Worm (Caenorhabditis elegans) whole organism, early embryonic: ENCODE data around the gene F44A2.7.
A peak's percentile ranks its signal among the peaks of the same experiment; 100 is the strongest.

Experiments
- B0310.2 ChIP-seq: sonication (generic microtip); optimal IDR thresholded peaks from 2 replicates; lab custom pipeline; 2016; ENCODE audit warnings: mild to moderate bottlenecking, missing genetic modification characterization, missing compliant biosample characterization
- F13C5.2 ChIP-seq: sonication (generic microtip); optimal IDR thresholded peaks from 2 replicates; lab custom pipeline; 2017; ENCODE audit warnings: mild to moderate bottlenecking, missing genetic modification characterization, inconsistent platforms, missing compliant biosample characterization
- aly-1 ChIP-seq: sonication (generic microtip); optimal IDR thresholded peaks from 2 replicates; lab custom pipeline; 2016; ENCODE audit warnings: missing genetic modification characterization, missing compliant biosample characterization
- ama-1 ChIP-seq: fragments of 150-350 bp; optimal IDR thresholded peaks from 2 replicates; lab custom pipeline; 2014
- ceh-13 ChIP-seq: fragments of 200-800 bp; sonication (Bioruptor generic); optimal IDR thresholded peaks from 2 replicates; lab custom pipeline; 2018; ENCODE audit warnings: mild to moderate bottlenecking, missing genetic modification characterization, missing compliant biosample characterization
- ceh-36 ChIP-seq: sonication (generic microtip); optimal IDR thresholded peaks from 2 replicates; lab custom pipeline; 2016; ENCODE audit warnings: missing genetic modification characterization, inconsistent platforms, missing compliant biosample characterization
- ets-7 ChIP-seq: sonication (generic microtip); optimal IDR thresholded peaks from 2 replicates; lab custom pipeline; 2016; ENCODE audit warnings: missing genotype, missing genetic modification characterization, missing compliant biosample characterization
- flt-1 ChIP-seq: fragments of 200-800 bp; sonication (Bioruptor generic); IDR thresholded peaks from 2 replicates; pipeline ENCODE4 v1.3.6; 2022; ENCODE audit warnings: missing genetic modification characterization, missing compliant biosample characterization
- hmbx-1 ChIP-seq: sonication (generic microtip); optimal IDR thresholded peaks from 2 replicates; lab custom pipeline; 2016; ENCODE audit warnings: mild to moderate bottlenecking, missing genetic modification characterization, missing compliant biosample characterization
- hmg-4 ChIP-seq: fragments of 200-800 bp; sonication (Bioruptor generic); optimal IDR thresholded peaks from 2 replicates; lab custom pipeline; 2018; ENCODE audit warnings: mild to moderate bottlenecking, missing genetic modification characterization, missing compliant biosample characterization
- hnd-1 ChIP-seq: sonication (generic microtip); optimal IDR thresholded peaks from 2 replicates; lab custom pipeline; 2016; ENCODE audit warnings: missing genetic modification characterization, missing compliant biosample characterization
- pes-1 ChIP-seq: fragments of 200-800 bp; sonication (Bioruptor generic); IDR thresholded peaks from 2 replicates; pipeline ENCODE4 v1.3.6; 2022; ENCODE audit warnings: missing genetic modification reagents, missing genetic modification characterization, missing compliant biosample characterization
- scrt-1 ChIP-seq: fragments of 200-800 bp; sonication (Bioruptor generic); IDR thresholded peaks from 2 replicates; pipeline ENCODE4 v1.3.6; 2022; ENCODE audit warnings: missing genetic modification characterization, missing compliant biosample characterization
- sea-1 ChIP-seq: fragments of 200-800 bp; sonication (Bioruptor generic); conservative IDR thresholded peaks from 2 replicates; pipeline ENCODE4 v1.3.6; 2022; ENCODE audit warnings: missing genetic modification characterization, missing compliant biosample characterization
- tbx-11 ChIP-seq: fragments of 200-800 bp; sonication (Bioruptor generic); IDR thresholded peaks from 2 replicates; pipeline ENCODE4 v1.3.6; 2022; ENCODE audit warnings: missing genetic modification characterization, missing compliant biosample characterization
- tbx-37 ChIP-seq: fragments of 200-800 bp; sonication (Bioruptor generic); conservative IDR thresholded peaks from 2 replicates; pipeline ENCODE4 v1.3.6; 2022; ENCODE audit warnings: missing genetic modification reagents, missing genetic modification characterization, missing compliant biosample characterization
- tra-4 ChIP-seq: sonication (generic microtip); optimal IDR thresholded peaks from 2 replicates; lab custom pipeline; 2017; ENCODE audit warnings: missing genetic modification characterization, missing compliant biosample characterization

Gene F44A2.7

DNA sequence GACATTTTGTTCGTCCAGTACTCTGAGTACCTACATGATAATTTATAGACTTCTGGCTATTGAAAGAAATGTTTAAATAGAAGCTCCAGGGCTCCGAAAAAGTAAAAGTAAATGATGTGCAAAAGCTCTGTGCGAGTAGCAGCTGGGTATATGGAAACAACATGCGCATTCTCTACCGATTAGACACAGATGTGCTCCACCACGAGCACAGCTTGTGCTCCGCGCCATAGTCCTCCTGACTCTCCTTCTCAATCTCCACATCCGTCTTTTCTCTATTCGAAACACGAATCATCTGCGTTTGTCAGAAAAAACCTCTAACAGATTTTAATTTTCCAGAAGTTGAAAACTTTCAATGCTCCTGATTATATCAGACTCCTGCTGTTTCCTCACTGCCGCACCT, 37.8 kb upstream of the F44A2.7 start:
- no peak for TF ChIP-seq tra-4 (tag; lab: Kevin White, UChicago)
- no peak for TF ChIP-seq B0310.2 (tag; lab: Kevin White, UChicago)
- no peak for TF ChIP-seq hmbx-1 (tag; lab: Kevin White, UChicago)
- TF ChIP-seq flt-1, result no peak
- no peak for TF ChIP-seq tbx-11 (GFP tag; lab: Robert Waterston, UW)
- TF ChIP-seq ama-1 (lab: Kevin White, UChicago), result no peak
- TF ChIP-seq hnd-1, result no peak
- no peak for TF ChIP-seq ceh-13 (GFP tag; lab: Kevin White, UChicago)
- TF ChIP-seq ets-7 (tag; lab: Kevin White, UChicago), result no peak
- no peak for TF ChIP-seq tbx-37 (GFP tag; lab: Robert Waterston, UW)

- TF ChIP-seq hmg-4 (GFP tag; lab: Kevin White, UChicago) (no peak), sea-1 (no peak), ets-7 (tag; lab: Kevin White, UChicago) (no peak), hmbx-1 (tag; lab: Kevin White, UChicago) (no peak), aly-1 (tag; lab: Kevin White, UChicago) (no peak), tra-4 (tag; lab: Kevin White, UChicago) (no peak), ceh-13 (GFP tag; lab: Kevin White, UChicago) (no peak), tbx-11 (GFP tag; lab: Robert Waterston, UW) (no peak), F13C5.2 (tag; lab: Kevin White, UChicago) (no peak), flt-1 (no peak), B0310.2 (tag; lab: Kevin White, UChicago) (no peak), pes-1 (GFP tag; lab: Robert Waterston, UW) (no peak), ama-1 (lab: Kevin White, UChicago) (no peak), hnd-1 (no peak), scrt-1 (GFP tag; lab: Robert Waterston, UW) (no peak)
These were observed 33.8 kb upstream of the F44A2.7 start, which contains the start of gene lron-2 for ce11 chrV:9287460-9287859. lron-2 (minus strand) TSS chrV:9287560.

ce11 chrV:9291919-9292318, 29.4 kb upstream of the F44A2.7 start, which contains the start of gene ZK682.7:
ZK682.7 (minus strand) TSS chrV:9292165.
- TF ChIP-seq tbx-11 (GFP tag; lab: Robert Waterston, UW), result no peak
- TF ChIP-seq B0310.2 (tag; lab: Kevin White, UChicago), result no peak
- TF ChIP-seq ceh-36 (tag; lab: Kevin White, UChicago), result no peak
- TF ChIP-seq flt-1, result no peak

DNA sequence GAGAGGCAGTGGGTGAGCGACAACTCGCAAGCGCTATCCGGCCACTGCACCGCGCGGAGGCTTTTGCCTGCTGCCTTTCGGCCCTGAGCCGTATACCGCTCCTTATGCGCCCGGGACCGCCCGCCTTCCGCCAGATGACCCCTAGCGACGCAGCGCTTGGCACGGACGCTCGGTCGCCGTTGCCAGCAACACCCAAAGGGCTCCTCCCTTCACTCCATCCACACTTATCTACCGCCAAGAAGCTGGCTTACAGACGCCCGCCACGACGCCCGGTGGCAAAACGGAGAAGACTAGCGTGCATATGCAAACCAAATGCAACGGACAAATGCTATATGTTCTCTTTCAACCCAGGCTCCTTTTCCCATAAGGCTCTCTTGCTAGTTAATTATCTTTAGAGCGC, 27.9 kb upstream of the F44A2.7 start:
- TF ChIP-seq aly-1 (tag; lab: Kevin White, UChicago) (no peak), B0310.2 (tag; lab: Kevin White, UChicago) (no peak), ama-1 (lab: Kevin White, UChicago) (no peak), tbx-37 (GFP tag; lab: Robert Waterston, UW) (no peak), flt-1 (no peak), hmbx-1 (tag; lab: Kevin White, UChicago) (no peak), tra-4 (tag; lab: Kevin White, UChicago) (no peak), ceh-36 (tag; lab: Kevin White, UChicago) (no peak), F13C5.2 (tag; lab: Kevin White, UChicago) (no peak), pes-1 (GFP tag; lab: Robert Waterston, UW) (no peak), sea-1 (no peak), tbx-11 (GFP tag; lab: Robert Waterston, UW) (no peak), ceh-13 (GFP tag; lab: Kevin White, UChicago) (no peak), hmg-4 (GFP tag; lab: Kevin White, UChicago) (peak; percentile 47), ets-7 (tag; lab: Kevin White, UChicago) (no peak), scrt-1 (GFP tag; lab: Robert Waterston, UW) (0 out of 2 replicates have a peak, but pooled peaks have one; percentile 41)

DNA sequence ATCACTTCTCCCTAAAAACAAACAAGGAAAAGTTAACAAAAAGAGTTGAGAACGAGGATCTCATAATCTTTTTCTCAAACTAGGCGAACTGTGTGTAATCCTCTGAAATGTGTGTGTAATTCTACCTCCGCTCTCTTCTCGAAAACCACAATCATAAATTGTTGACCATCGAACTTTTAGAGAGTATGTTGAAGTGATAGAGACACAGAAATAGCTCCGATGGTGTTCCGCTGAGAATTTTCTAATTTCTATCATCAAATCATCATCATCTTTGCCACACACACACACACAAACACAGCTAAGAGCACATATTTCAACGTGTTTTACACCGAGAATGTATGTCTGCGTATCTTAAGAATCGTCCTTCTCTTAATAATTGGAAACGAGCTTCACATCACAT, 25.7 kb upstream of the F44A2.7 start:
- TF ChIP-seq ceh-36 (tag; lab: Kevin White, UChicago), result no peak
- TF ChIP-seq hmg-4 (GFP tag; lab: Kevin White, UChicago), result no peak
- no peak for TF ChIP-seq F13C5.2 (tag; lab: Kevin White, UChicago)
- no peak for TF ChIP-seq tra-4 (tag; lab: Kevin White, UChicago)
- TF ChIP-seq tbx-11 (GFP tag; lab: Robert Waterston, UW), result no peak
- no peak for TF ChIP-seq tbx-37 (GFP tag; lab: Robert Waterston, UW)
- TF ChIP-seq hnd-1, result no peak
- no peak for TF ChIP-seq ets-7 (tag; lab: Kevin White, UChicago)
- TF ChIP-seq scrt-1 (GFP tag; lab: Robert Waterston, UW), result no peak
- TF ChIP-seq flt-1, result no peak
- no peak for TF ChIP-seq aly-1 (tag; lab: Kevin White, UChicago)
- TF ChIP-seq pes-1 (GFP tag; lab: Robert Waterston, UW), result no peak
- no peak for TF ChIP-seq hmbx-1 (tag; lab: Kevin White, UChicago)
- no peak for TF ChIP-seq B0310.2 (tag; lab: Kevin White, UChicago)
- TF ChIP-seq ama-1 (lab: Kevin White, UChicago), result no peak
- no peak for TF ChIP-seq sea-1
- no peak for TF ChIP-seq ceh-13 (GFP tag; lab: Kevin White, UChicago)

ce11 chrV:9297332-9297731, 24.0 kb upstream of the F44A2.7 start, which contains the start of gene F44A2.5:
F44A2.5 (plus strand) TSS chrV:9297632.
- no peak for TF ChIP-seq ets-7 (tag; lab: Kevin White, UChicago)
- no peak for TF ChIP-seq F13C5.2 (tag; lab: Kevin White, UChicago)
- TF ChIP-seq tbx-11 (GFP tag; lab: Robert Waterston, UW), result no peak
- TF ChIP-seq tbx-37 (GFP tag; lab: Robert Waterston, UW), result no peak
- no peak for TF ChIP-seq aly-1 (tag; lab: Kevin White, UChicago)
- no peak for TF ChIP-seq sea-1

ce11 chrV:9303026-9303425, 18.3 kb upstream of the F44A2.7 start, which contains the start of gene nhr-39:
nhr-39 (plus strand) TSS chrV:9303326.
- TF ChIP-seq hmg-4 (GFP tag; lab: Kevin White, UChicago) (no peak), B0310.2 (tag; lab: Kevin White, UChicago) (no peak), scrt-1 (GFP tag; lab: Robert Waterston, UW) (no peak), ets-7 (tag; lab: Kevin White, UChicago) (no peak)
